Worm (Caenorhabditis elegans) whole organism, L3 larva: Measurements from ENCODE around the gene pqn-62.

Experiments used
- ceh-28 ChIP-seq: fragments of 150-350 bp; optimal IDR thresholded peaks from 2 replicates; lab custom pipeline; 2014; ENCODE audit warnings: missing biosample characterization, missing genetic modification reagents, missing genetic modification characterization
- ceh-9 ChIP-seq: sonication (generic microtip); optimal IDR thresholded peaks from 2 replicates; lab custom pipeline; 2018; ENCODE audit warnings: missing biosample characterization, missing genetic modification characterization
- daf-12 ChIP-seq: fragments of 150-350 bp; optimal IDR thresholded peaks from 2 replicates; lab custom pipeline; 2014; ENCODE audit warnings: missing biosample characterization, missing genetic modification reagents, missing genetic modification characterization
- jun-1 ChIP-seq: fragments of 150-350 bp; optimal IDR thresholded peaks from 2 replicates; lab custom pipeline; 2014; ENCODE audit warnings: missing biosample characterization, missing genetic modification reagents, missing genetic modification characterization
- mdl-1 ChIP-seq: fragments of 150-350 bp; optimal IDR thresholded peaks from 2 replicates; lab custom pipeline; 2014; ENCODE audit warnings: missing biosample characterization, missing genetic modification characterization
- nfya-1 ChIP-seq: sonication (generic microtip); optimal IDR thresholded peaks from 2 replicates; lab custom pipeline; 2017; ENCODE audit warnings: missing genetic modification characterization, mild to moderate bottlenecking, missing compliant biosample characterization, antibody characterized with exemption, moderate library complexity; ENCODE audit not compliant: insufficient read depth
- nhr-12 ChIP-seq: fragments of 150-350 bp; optimal IDR thresholded peaks from 2 replicates; lab custom pipeline; 2014; ENCODE audit warnings: missing biosample characterization, missing genetic modification characterization
- nhr-237 ChIP-seq: fragments of 150-350 bp; optimal IDR thresholded peaks from 2 replicates; lab custom pipeline; 2014; ENCODE audit warnings: missing biosample characterization, missing genetic modification characterization
- nhr-28 ChIP-seq: fragments of 150-350 bp; optimal IDR thresholded peaks from 2 replicates; lab custom pipeline; 2014; ENCODE audit warnings: missing biosample characterization, missing genetic modification characterization
- snpc-4 ChIP-seq: fragments of 150-350 bp; optimal IDR thresholded peaks from 2 replicates; lab custom pipeline; 2014; ENCODE audit warnings: missing biosample characterization, missing genetic modification characterization
- tbx-2 ChIP-seq: sonication (generic microtip); optimal IDR thresholded peaks from 2 replicates; lab custom pipeline; 2016; ENCODE audit warnings: mild to moderate bottlenecking, missing genetic modification characterization, missing compliant biosample characterization

DNA sequence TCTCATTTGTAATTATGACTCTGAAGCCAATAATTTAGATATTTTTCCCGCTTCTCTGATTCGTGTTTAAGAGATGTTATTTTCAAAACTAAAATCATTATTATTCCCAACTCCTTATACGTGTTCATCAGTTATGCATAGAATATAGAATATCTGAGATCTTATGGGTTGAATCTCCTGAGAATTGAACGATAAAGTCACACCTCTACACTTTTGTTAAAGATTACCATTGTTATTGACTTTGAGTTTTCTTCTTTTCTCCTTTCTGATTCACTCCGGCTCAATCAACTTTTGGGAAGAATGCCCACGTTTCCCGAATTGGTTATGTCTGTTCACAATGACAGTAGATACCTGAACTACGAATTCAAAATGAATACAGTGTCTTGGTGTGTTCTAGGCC is 16.0 kb upstream of the pqn-62 start, which contains the start of gene sru-48:
- TF ChIP-seq jun-1, result no peak
- no peak for TF ChIP-seq ceh-9 (tag; lab: Kevin White, UChicago)
- TF ChIP-seq daf-12 (tag; lab: Kevin White, UChicago), result no peak
- TF ChIP-seq tbx-2 (tag; lab: Kevin White, UChicago), result no peak
- no peak for TF ChIP-seq snpc-4 (tag; lab: Kevin White, UChicago)
- no peak for TF ChIP-seq ceh-28 (tag; lab: Kevin White, UChicago)
- no peak for TF ChIP-seq nfya-1 (tag; lab: Kevin White, UChicago)
- no peak for TF ChIP-seq nhr-28 (tag; lab: Kevin White, UChicago)
- no peak for TF ChIP-seq nhr-237
- no peak for TF ChIP-seq mdl-1 (tag; lab: Kevin White, UChicago)
- no peak for TF ChIP-seq nhr-12 (tag; lab: Kevin White, UChicago)
